Fruit fly (Drosophila melanogaster) whole organism, prepupa: ENCODE measurements around the gene robl37BC.

ENCODE experiments used
- Blimp-1 ChIP-seq: fragments of 200-800 bp; sonication (Bioruptor generic); optimal IDR thresholded peaks from 3 replicates; lab custom pipeline; 2017; ENCODE audit warnings: missing biosample characterization, missing genetic modification characterization, mild to moderate bottlenecking, moderate library complexity, missing genetic modification reagents
- CG10669 ChIP-seq: fragments of 200-800 bp; sonication (Bioruptor generic); optimal IDR thresholded peaks from 3 replicates; lab custom pipeline; 2018; ENCODE audit warnings: missing biosample characterization, mild to moderate bottlenecking, missing genetic modification characterization, moderate library complexity
- CG11294 ChIP-seq: fragments of 200-800 bp; sonication (Bioruptor generic); IDR thresholded peaks from 2 replicates; pipeline ENCODE4 v1.3.6; 2022; ENCODE audit warnings: missing biosample characterization, missing genetic modification characterization
- CG11762 ChIP-seq: fragments of 200-800 bp; sonication (Bioruptor generic); optimal IDR thresholded peaks from 3 replicates; lab custom pipeline; 2016; ENCODE audit warnings: missing biosample characterization, missing genetic modification characterization; ENCODE audit not compliant: insufficient read depth
- CG11902 ChIP-seq: fragments of 200-800 bp; sonication (Bioruptor generic); optimal IDR thresholded peaks from 3 replicates; lab custom pipeline; 2016; ENCODE audit warnings: missing biosample characterization, missing genetic modification characterization
- CG15336 ChIP-seq: fragments of 200-800 bp; sonication (Bioruptor generic); IDR thresholded peaks from 2 replicates; pipeline ENCODE4 v1.3.6; 2022; ENCODE audit warnings: missing biosample characterization, missing genetic modification characterization
- CG1621 ChIP-seq: fragments of 200-800 bp; sonication (Bioruptor generic); optimal IDR thresholded peaks from 3 replicates; lab custom pipeline; 2018; ENCODE audit warnings: missing biosample characterization, mild to moderate bottlenecking, missing genetic modification characterization
- CG16779 ChIP-seq: fragments of 200-800 bp; sonication (Bioruptor generic); optimal IDR thresholded peaks from 3 replicates; lab custom pipeline; 2017; ENCODE audit warnings: missing biosample characterization, mild to moderate bottlenecking, missing genetic modification characterization
- CG3032 ChIP-seq: fragments of 200-800 bp; optimal IDR thresholded peaks from 2 replicates; lab custom pipeline; 2019; ENCODE audit warnings: missing biosample characterization, mild to moderate bottlenecking, missing genetic modification characterization, moderate library complexity
- CG31627 ChIP-seq: fragments of 200-800 bp; sonication (Bioruptor generic); optimal IDR thresholded peaks from 3 replicates; lab custom pipeline; 2016; ENCODE audit warnings: missing biosample characterization, missing genetic modification characterization
- CG34406 ChIP-seq: fragments of 200-800 bp; sonication (Bioruptor generic); optimal IDR thresholded peaks from 3 replicates; lab custom pipeline; 2016; ENCODE audit warnings: missing biosample characterization, missing genetic modification characterization
- CG3919 ChIP-seq: fragments of 200-800 bp; sonication (Bioruptor generic); optimal IDR thresholded peaks from 3 replicates; lab custom pipeline; 2016; ENCODE audit warnings: missing biosample characterization, missing genetic modification characterization
- CG6276 ChIP-seq: fragments of 200-800 bp; sonication (Bioruptor generic); optimal IDR thresholded peaks from 2 replicates; lab custom pipeline; 2017; ENCODE audit warnings: missing biosample characterization, mild to moderate bottlenecking, missing genetic modification characterization
- CG6792 ChIP-seq: fragments of 200-800 bp; sonication (Bioruptor generic); optimal IDR thresholded peaks from 3 replicates; lab custom pipeline; 2016; ENCODE audit warnings: missing biosample characterization, missing genetic modification characterization
- CG6808 ChIP-seq: fragments of 200-800 bp; sonication (Bioruptor generic); optimal IDR thresholded peaks from 3 replicates; lab custom pipeline; 2017; ENCODE audit warnings: missing biosample characterization, missing genetic modification characterization, mild to moderate bottlenecking, moderate library complexity, missing genetic modification reagents
- CG6854 ChIP-seq: fragments of 200-800 bp; sonication (Bioruptor generic); optimal IDR thresholded peaks from 2 replicates; lab custom pipeline; 2017; ENCODE audit warnings: missing biosample characterization, mild to moderate bottlenecking, missing genetic modification characterization
- CG7368 ChIP-seq: fragments of 200-800 bp; sonication (Bioruptor generic); optimal IDR thresholded peaks from 3 replicates; lab custom pipeline; 2016; ENCODE audit warnings: missing biosample characterization, missing genetic modification characterization
- CG8119 ChIP-seq: fragments of 200-800 bp; sonication (Bioruptor generic); IDR thresholded peaks from 3 replicates; pipeline ENCODE4 v1.3.6; 2022; ENCODE audit warnings: missing biosample characterization, missing genetic modification characterization
- CG8319 ChIP-seq: fragments of 200-800 bp; sonication (Bioruptor generic); optimal IDR thresholded peaks from 3 replicates; lab custom pipeline; 2016; ENCODE audit warnings: missing biosample characterization, missing genetic modification characterization
- CG8632 ChIP-seq: fragments of 200-800 bp; sonication (Bioruptor generic); optimal IDR thresholded peaks from 3 replicates; lab custom pipeline; 2016; ENCODE audit warnings: missing biosample characterization, missing genetic modification characterization
- CG9139 ChIP-seq: fragments of 200-800 bp; sonication (Bioruptor generic); optimal IDR thresholded peaks from 3 replicates; lab custom pipeline; 2017; ENCODE audit warnings: missing biosample characterization, mild to moderate bottlenecking, missing genetic modification characterization
- Eip75B ChIP-seq: fragments of 200-800 bp; sonication (Bioruptor generic); optimal IDR thresholded peaks from 3 replicates; lab custom pipeline; 2016; ENCODE audit warnings: missing biosample characterization, missing genetic modification characterization
- Eip93F ChIP-seq: fragments of 200-800 bp; sonication (Bioruptor generic); optimal IDR thresholded peaks from 2 replicates; lab custom pipeline; 2016; ENCODE audit warnings: missing biosample characterization, mild to moderate bottlenecking, missing genetic modification characterization
- Ets21C ChIP-seq: fragments of 200-800 bp; sonication (Bioruptor generic); optimal IDR thresholded peaks from 3 replicates; lab custom pipeline; 2016; ENCODE audit warnings: missing biosample characterization, missing genetic modification characterization
- Ets96B ChIP-seq: fragments of 200-800 bp; optimal IDR thresholded peaks from 2 replicates; lab custom pipeline; 2019; ENCODE audit warnings: missing biosample characterization, mild to moderate bottlenecking, missing genetic modification characterization, moderate library complexity
- Gug ChIP-seq: fragments of 200-800 bp; sonication (Bioruptor generic); IDR thresholded peaks from 2 replicates; pipeline ENCODE4 v1.3.6; 2022; ENCODE audit warnings: missing biosample characterization, missing genetic modification characterization
- Hr39 ChIP-seq: fragments of 200-800 bp; sonication (Bioruptor generic); optimal IDR thresholded peaks from 2 replicates; lab custom pipeline; 2016; ENCODE audit warnings: missing biosample characterization, missing genetic modification characterization
- Hr4 ChIP-seq: fragments of 200-800 bp; sonication (Bioruptor generic); optimal IDR thresholded peaks from 3 replicates; lab custom pipeline; 2016; ENCODE audit warnings: missing biosample characterization, missing genetic modification characterization
- Lpt ChIP-seq: fragments of 200-800 bp; sonication (Bioruptor generic); optimal IDR thresholded peaks from 3 replicates; lab custom pipeline; 2016; ENCODE audit warnings: missing biosample characterization, missing genetic modification characterization
- Met ChIP-seq: fragments of 200-800 bp; sonication (Bioruptor generic); optimal IDR thresholded peaks from 3 replicates; lab custom pipeline; 2016; ENCODE audit warnings: missing biosample characterization, missing genetic modification characterization
- OdsH ChIP-seq: fragments of 200-800 bp; sonication (Bioruptor generic); optimal IDR thresholded peaks from 3 replicates; lab custom pipeline; 2016; ENCODE audit warnings: missing biosample characterization, missing genetic modification characterization
- Smox ChIP-seq: fragments of 200-800 bp; sonication (Bioruptor generic); optimal IDR thresholded peaks from 3 replicates; lab custom pipeline; 2016; ENCODE audit warnings: missing biosample characterization, missing genetic modification characterization
- Sox102F ChIP-seq: fragments of 200-800 bp; sonication (Bioruptor generic); optimal IDR thresholded peaks from 2 replicates; lab custom pipeline; 2016; ENCODE audit warnings: missing biosample characterization, mild to moderate bottlenecking, missing genetic modification characterization
- Sox14 ChIP-seq: fragments of 200-800 bp; sonication (Bioruptor generic); optimal IDR thresholded peaks from 3 replicates; lab custom pipeline; 2016; ENCODE audit warnings: missing biosample characterization, missing genetic modification characterization
- Sox15 ChIP-seq: fragments of 200-800 bp; sonication (Bioruptor generic); optimal IDR thresholded peaks from 3 replicates; lab custom pipeline; 2016; ENCODE audit warnings: missing biosample characterization, missing genetic modification characterization
- acj6 ChIP-seq: fragments of 200-800 bp; sonication (Bioruptor generic); optimal IDR thresholded peaks from 3 replicates; lab custom pipeline; 2016; ENCODE audit warnings: missing biosample characterization, missing genetic modification characterization
- cyc ChIP-seq: fragments of 200-800 bp; sonication (Bioruptor generic); optimal IDR thresholded peaks from 3 replicates; lab custom pipeline; 2016; ENCODE audit warnings: missing biosample characterization, missing genetic modification characterization
- dac ChIP-seq: fragments of 200-800 bp; sonication (Bioruptor generic); optimal IDR thresholded peaks from 2 replicates; lab custom pipeline; 2017; ENCODE audit warnings: missing biosample characterization, mild to moderate bottlenecking, missing genetic modification characterization
- dsx ChIP-seq: fragments of 200-800 bp; optimal IDR thresholded peaks from 3 replicates; lab custom pipeline; 2019; ENCODE audit warnings: missing biosample characterization, mild to moderate bottlenecking, missing genetic modification characterization, moderate library complexity; ENCODE audit not compliant: poor library complexity, severe bottlenecking
- eg ChIP-seq: fragments of 200-800 bp; sonication (Bioruptor generic); IDR thresholded peaks from 3 replicates; pipeline ENCODE4 v1.3.6; 2022; ENCODE audit warnings: missing biosample characterization, missing genetic modification characterization
- esn ChIP-seq: fragments of 200-800 bp; sonication (Bioruptor generic); optimal IDR thresholded peaks from 2 replicates; lab custom pipeline; 2016; ENCODE audit warnings: missing biosample characterization, mild to moderate bottlenecking, missing genetic modification characterization, moderate library complexity
- fd59A ChIP-seq: fragments of 200-800 bp; sonication (Bioruptor generic); optimal IDR thresholded peaks from 2 replicates; lab custom pipeline; 2017; ENCODE audit warnings: missing biosample characterization, mild to moderate bottlenecking, missing genetic modification characterization, missing genetic modification reagents
- fd85E ChIP-seq: fragments of 200-800 bp; sonication (Bioruptor generic); optimal IDR thresholded peaks from 3 replicates; lab custom pipeline; 2016; ENCODE audit warnings: missing biosample characterization, missing genetic modification characterization
- lz ChIP-seq: fragments of 200-800 bp; sonication (Bioruptor generic); optimal IDR thresholded peaks from 3 replicates; lab custom pipeline; 2016; ENCODE audit warnings: missing biosample characterization, missing genetic modification characterization
- net ChIP-seq: fragments of 200-800 bp; sonication (Bioruptor generic); optimal IDR thresholded peaks from 3 replicates; lab custom pipeline; 2016; ENCODE audit warnings: missing biosample characterization, missing genetic modification characterization
- pdm3 ChIP-seq: fragments of 200-800 bp; sonication (Bioruptor generic); optimal IDR thresholded peaks from 3 replicates; lab custom pipeline; 2016; ENCODE audit warnings: missing biosample characterization, missing genetic modification characterization
- salr ChIP-seq, 2 experiments: fragments of 200-800 bp; sonication (Bioruptor generic); optimal IDR thresholded peaks; 3 replicates each; lab custom pipeline; 2016 to 2018; ENCODE audit warnings: missing biosample characterization in 2 of 2, missing genetic modification characterization in 2 of 2, mild to moderate bottlenecking in 1 of 2
- spab ChIP-seq: fragments of 200-800 bp; sonication (Bioruptor generic); optimal IDR thresholded peaks from 2 replicates; lab custom pipeline; 2017; ENCODE audit warnings: missing biosample characterization, mild to moderate bottlenecking, missing genetic modification characterization, missing genetic modification reagents
- ss ChIP-seq, 2 experiments: fragments of 200-800 bp; sonication (Bioruptor generic); optimal IDR thresholded peaks; 2 replicates in 1 of 2; 3 replicates in 1 of 2; lab custom pipeline; 2017 to 2018; ENCODE audit warnings: mild to moderate bottlenecking in 2 of 2, missing biosample characterization in 2 of 2, missing genetic modification characterization in 2 of 2, moderate library complexity in 1 of 2
- svp ChIP-seq: fragments of 200-800 bp; sonication (Bioruptor generic); peaks from one replicate; lab custom pipeline; 2016; ENCODE audit warnings: missing biosample characterization, missing genetic modification characterization
- vri ChIP-seq: fragments of 200-800 bp; sonication (Bioruptor generic); optimal IDR thresholded peaks from 3 replicates; lab custom pipeline; 2016; ENCODE audit warnings: missing biosample characterization, mild to moderate bottlenecking, missing genetic modification characterization

The robl37BC gene

dm6 chr2L:19051534-19052100 lies 41.0 kb downstream of the robl37BC start, which contains the start of gene Rpn3:
Rpn3 (plus strand) TSS chr2L:19051790.
- TF ChIP-seq CG6854 (GFP tag; lab: Kevin White, UChicago) (no peak), OdsH (GFP tag; lab: Kevin White, UChicago) (no peak), CG3032 (tag; lab: Kevin White, UChicago) (peak; percentile 74), CG8119 (GFP tag; lab: Robert Waterston, UW) (peak; percentile 86), CG6276 (GFP tag; lab: Kevin White, UChicago) (no peak), cyc (GFP tag; lab: Kevin White, UChicago) (peak; percentile 82), pdm3 (GFP tag; lab: Kevin White, UChicago) (peak; percentile 90), ss (GFP tag; optimal IDR thresholded peaks at IDR 0.05; lab: Kevin White, UChicago) (peak in 1 of 2 experiments; percentile 68), salr (GFP tag; optimal IDR thresholded peaks at IDR 0.05; lab: Kevin White, UChicago) (peak in 1 of 2 experiments; percentile 1), Hr4 (GFP tag; lab: Kevin White, UChicago) (no peak), CG31627 (peak; percentile 86), Smox (GFP tag; lab: Kevin White, UChicago) (no peak), Sox102F (no peak), lz (GFP tag; lab: Kevin White, UChicago) (peak; percentile 89), CG7368 (GFP tag; lab: Kevin White, UChicago) (peak; percentile 77), CG34406 (GFP tag; lab: Kevin White, UChicago) (peak; percentile 84), Ets96B (tag; lab: Kevin White, UChicago) (peak; percentile 83), CG8632 (peak; percentile 80), CG8319 (GFP tag; lab: Kevin White, UChicago) (peak; percentile 62), CG3919 (peak; percentile 82), dsx (GFP tag; lab: Kevin White, UChicago) (peak; percentile 85), CG16779 (tag; lab: Kevin White, UChicago) (no peak), Gug (GFP tag; lab: Robert Waterston, UW) (peak; percentile 77), CG11294 (GFP tag; lab: Robert Waterston, UW) (peak; percentile 58; the same call in 1 of the 2 replicates), CG10669 (GFP tag; lab: Kevin White, UChicago) (peak; percentile 75), Sox15 (GFP tag; lab: Kevin White, UChicago) (peak; percentile 65), svp (no peak), acj6 (GFP tag; lab: Kevin White, UChicago) (peak; percentile 88), CG1621 (tag; lab: Kevin White, UChicago) (peak; percentile 71), dac (GFP tag; lab: Kevin White, UChicago) (peak; percentile 56), Eip75B (GFP tag; lab: Kevin White, UChicago) (peak; percentile 84), CG11902 (GFP tag; lab: Kevin White, UChicago) (peak; percentile 56), net (GFP tag; lab: Kevin White, UChicago) (peak; percentile 75), esn (GFP tag; lab: Kevin White, UChicago) (peak; percentile 91), Eip93F (no peak), fd85E (no peak), eg (GFP tag; lab: Robert Waterston, UW) (peak; percentile 91), Sox14 (GFP tag; lab: Kevin White, UChicago) (peak; percentile 86), CG15336 (GFP tag; lab: Robert Waterston, UW) (peak; percentile 86), Hr39 (GFP tag; lab: Kevin White, UChicago) (peak; percentile 86), Blimp-1 (GFP tag; lab: Kevin White, UChicago) (no peak), Met (GFP tag; lab: Kevin White, UChicago) (peak; percentile 88), Ets21C (GFP tag; lab: Kevin White, UChicago) (peak; percentile 77), CG6792 (GFP tag; lab: Kevin White, UChicago) (peak; percentile 82), Lpt (GFP tag; lab: Kevin White, UChicago) (peak; percentile 71), vri (GFP tag; lab: Kevin White, UChicago) (no peak), spab (GFP tag; lab: Kevin White, UChicago) (no peak), CG6808 (GFP tag; lab: Kevin White, UChicago) (no peak), CG11762 (peak; percentile 62), CG9139 (GFP tag; lab: Kevin White, UChicago) (no peak), fd59A (GFP tag; lab: Kevin White, UChicago) (peak; percentile 56)
